Worm (Caenorhabditis elegans) whole organism, L4 larva: ENCODE results near the gene eff-1.

Source experiments
- F37D6.2 ChIP-seq: sonication (generic microtip); optimal IDR thresholded peaks from 2 replicates; lab custom pipeline; 2016; ENCODE audit warnings: mild to moderate bottlenecking, missing genetic modification characterization, missing compliant biosample characterization
- R02D3.7 ChIP-seq: fragments of 150-350 bp; sonication (generic microtip); optimal IDR thresholded peaks from 3 replicates; lab custom pipeline; 2014; ENCODE audit warnings: missing biosample characterization, missing genetic modification characterization
- T20F7.1 ChIP-seq: fragments of 200-800 bp; sonication (Bioruptor generic); optimal IDR thresholded peaks from 2 replicates; lab custom pipeline; 2018; ENCODE audit warnings: mild to moderate bottlenecking, missing genetic modification characterization, missing compliant biosample characterization
- Y5F2A.4 ChIP-seq: fragments of 200-800 bp; sonication (Bioruptor generic); optimal IDR thresholded peaks from 2 replicates; lab custom pipeline; 2018; ENCODE audit warnings: mild to moderate bottlenecking, missing genetic modification characterization, missing compliant biosample characterization
- ZK546.5 ChIP-seq, 2 experiments: sonication (generic microtip); optimal IDR thresholded peaks; 2 replicates each; lab custom pipeline; 2017; ENCODE audit warnings: missing biosample characterization in 2 of 2, missing genetic modification characterization in 2 of 2
- aha-1 ChIP-seq: fragments of 150-350 bp; peaks from one replicate; lab custom pipeline; 2014; ENCODE audit warnings: missing biosample characterization, missing genetic modification characterization
- ama-1 ChIP-seq: fragments of 150-350 bp; optimal IDR thresholded peaks from 2 replicates; lab custom pipeline; 2014; ENCODE audit warnings: inconsistent platforms, mixed read lengths
- ceh-32 ChIP-seq: sonication (generic microtip); optimal IDR thresholded peaks from 2 replicates; lab custom pipeline; 2016; ENCODE audit warnings: mild to moderate bottlenecking, missing genetic modification characterization, missing compliant biosample characterization; ENCODE audit not compliant: poor library complexity
- ceh-82 ChIP-seq: sonication (generic microtip); optimal IDR thresholded peaks from 2 replicates; lab custom pipeline; 2017; ENCODE audit warnings: missing biosample characterization, missing genetic modification characterization
- ces-1 ChIP-seq: fragments of 150-350 bp; sonication (generic microtip); optimal IDR thresholded peaks from 4 replicates; lab custom pipeline; 2014; ENCODE audit warnings: missing biosample characterization, missing genetic modification reagents, missing genetic modification characterization
- cey-2 ChIP-seq: sonication (generic microtip); optimal IDR thresholded peaks from 3 replicates; lab custom pipeline; 2017; ENCODE audit warnings: missing genetic modification characterization, mild to moderate bottlenecking, missing compliant biosample characterization, antibody characterized with exemption, borderline replicate concordance; ENCODE audit not compliant: insufficient read depth
- daf-12 ChIP-seq: fragments of 150-350 bp; optimal IDR thresholded peaks from 2 replicates; lab custom pipeline; 2014; ENCODE audit warnings: missing biosample characterization, missing genetic modification reagents, missing genetic modification characterization
- daf-19 ChIP-seq: fragments of 200-800 bp; sonication (Bioruptor generic); conservative IDR thresholded peaks from 2 replicates; pipeline ENCODE4 v1.3.6; 2022; ENCODE audit warnings: missing genetic modification characterization, missing compliant biosample characterization
- dmd-6 ChIP-seq: fragments of 200-800 bp; sonication (Bioruptor generic); IDR thresholded peaks from 2 replicates; pipeline ENCODE4 v1.3.6; 2022; ENCODE audit warnings: missing genetic modification reagents, missing genetic modification characterization, missing compliant biosample characterization
- duxl-1 ChIP-seq: sonication (generic microtip); optimal IDR thresholded peaks from 2 replicates; lab custom pipeline; 2016; ENCODE audit warnings: mild to moderate bottlenecking, missing genetic modification characterization, moderate library complexity, missing compliant biosample characterization; ENCODE audit not compliant: poor library complexity
- dve-1 ChIP-seq: sonication (generic microtip); optimal IDR thresholded peaks from 2 replicates; lab custom pipeline; 2017; ENCODE audit warnings: antibody characterized with exemption, mild to moderate bottlenecking, missing genetic modification characterization, missing compliant biosample characterization; ENCODE audit not compliant: insufficient read depth
- egl-43 ChIP-seq: fragments of 200-800 bp; sonication (Bioruptor generic); IDR thresholded peaks from 2 replicates; pipeline ENCODE4 v1.3.6; 2022; ENCODE audit warnings: missing genetic modification reagents, missing genetic modification characterization, missing compliant biosample characterization
- fkh-10 ChIP-seq: fragments of 150-350 bp; optimal IDR thresholded peaks from 2 replicates; lab custom pipeline; 2014; ENCODE audit warnings: missing biosample characterization, missing genetic modification reagents, missing genetic modification characterization
- hif-1 ChIP-seq, 2 experiments: sonication (generic microtip); optimal IDR thresholded peaks; 2 replicates each; lab custom pipeline; 2016 to 2017; ENCODE audit warnings: missing compliant biosample characterization in 2 of 2, missing genetic modification characterization in 2 of 2, missing genetic modification reagents in 2 of 2, missing genotype in 2 of 2, mild to moderate bottlenecking in 1 of 2
- hlh-30 ChIP-seq: sonication (generic microtip); optimal IDR thresholded peaks from 2 replicates; lab custom pipeline; 2017; ENCODE audit warnings: antibody characterized with exemption, mild to moderate bottlenecking, missing genetic modification characterization, missing compliant biosample characterization; ENCODE audit not compliant: insufficient read depth
- lim-7 ChIP-seq: fragments of 200-800 bp; sonication (Bioruptor generic); IDR thresholded peaks from 2 replicates; pipeline ENCODE4 v1.3.6; 2022; ENCODE audit warnings: missing genetic modification characterization, missing compliant biosample characterization
- lin-1 ChIP-seq: fragments of 200-800 bp; sonication (Bioruptor generic); IDR thresholded peaks from 2 replicates; pipeline ENCODE4 v1.3.6; 2022; ENCODE audit warnings: missing genetic modification reagents, missing genetic modification characterization, missing compliant biosample characterization
- lin-38 ChIP-seq: fragments of 200-800 bp; sonication (Bioruptor generic); IDR thresholded peaks from 2 replicates; pipeline ENCODE4 v1.3.6; 2022; ENCODE audit warnings: missing genetic modification reagents, missing genetic modification characterization, missing compliant biosample characterization
- lsy-2 ChIP-seq, 2 experiments: fragments of 150-350 bp in 1 of 2; sonication (generic microtip) in 1 of 2; optimal IDR thresholded peaks; 2 replicates each; lab custom pipeline; 2014 to 2017; ENCODE audit warnings: missing biosample characterization in 2 of 2, missing genetic modification characterization in 2 of 2
- madf-9 ChIP-seq: fragments of 200-800 bp; sonication (Bioruptor generic); conservative IDR thresholded peaks from 2 replicates; pipeline ENCODE4 v1.3.6; 2022; ENCODE audit warnings: missing genetic modification reagents, missing genetic modification characterization, missing compliant biosample characterization
- mdl-1 ChIP-seq, 2 experiments: fragments of 150-350 bp in 1 of 2; sonication (generic microtip) in 1 of 2; optimal IDR thresholded peaks; 2 replicates each; lab custom pipeline; 2014 to 2017; ENCODE audit warnings: missing biosample characterization in 2 of 2, missing genetic modification characterization in 2 of 2
- mxl-3 ChIP-seq: fragments of 200-800 bp; sonication (Bioruptor generic); optimal IDR thresholded peaks from 2 replicates; lab custom pipeline; 2018; ENCODE audit warnings: mild to moderate bottlenecking, missing genetic modification characterization, missing compliant biosample characterization
- nhr-10 ChIP-seq: fragments of 150-350 bp; optimal IDR thresholded peaks from 2 replicates; lab custom pipeline; 2014; ENCODE audit warnings: missing biosample characterization, missing genetic modification characterization
- nhr-11 ChIP-seq: fragments of 150-350 bp; optimal IDR thresholded peaks from 2 replicates; lab custom pipeline; 2014; ENCODE audit warnings: missing biosample characterization, missing genetic modification characterization
- nhr-237 ChIP-seq: sonication (generic microtip); optimal IDR thresholded peaks from 2 replicates; lab custom pipeline; 2017; ENCODE audit warnings: missing biosample characterization, missing genetic modification characterization
- nhr-25 ChIP-seq: sonication (generic microtip); optimal IDR thresholded peaks from 2 replicates; lab custom pipeline; 2017; ENCODE audit warnings: missing genetic modification characterization, mild to moderate bottlenecking, missing compliant biosample characterization, antibody characterized with exemption, moderate library complexity, borderline replicate concordance; ENCODE audit not compliant: insufficient read depth
- nhr-41 ChIP-seq: fragments of 200-800 bp; sonication (Bioruptor generic); IDR thresholded peaks from 2 replicates; pipeline ENCODE4 v1.3.6; 2022; ENCODE audit warnings: missing genetic modification reagents, missing genetic modification characterization, missing compliant biosample characterization
- nhr-6 ChIP-seq: fragments of 150-350 bp; optimal IDR thresholded peaks from 2 replicates; lab custom pipeline; 2014; ENCODE audit warnings: missing biosample characterization, missing genetic modification characterization
- nhr-76 ChIP-seq: fragments of 150-350 bp; optimal IDR thresholded peaks from 2 replicates; lab custom pipeline; 2014; ENCODE audit warnings: missing biosample characterization, missing genetic modification characterization
- nhr-77 ChIP-seq: fragments of 150-350 bp; optimal IDR thresholded peaks from 2 replicates; lab custom pipeline; 2014; ENCODE audit warnings: missing biosample characterization, missing genetic modification characterization
- pha-4 ChIP-seq, 2 experiments: fragments of 150-350 bp in 1 of 2; fragments of 200-800 bp in 1 of 2; sonication (Bioruptor generic) in 1 of 2; IDR thresholded peaks in 1 of 2; optimal IDR thresholded peaks in 1 of 2; 2 replicates each; pipeline versions ENCODE4 v1.3.6 to Lab custom; 2014 to 2022; ENCODE audit warnings: missing genetic modification characterization in 2 of 2, missing genetic modification reagents in 2 of 2, missing biosample characterization in 1 of 2, missing compliant biosample characterization in 1 of 2
- php-3 ChIP-seq: fragments of 200-800 bp; sonication (Bioruptor generic); IDR thresholded peaks from 2 replicates; pipeline ENCODE4 v1.3.6; 2022; ENCODE audit warnings: missing genetic modification reagents, missing genetic modification characterization, missing compliant biosample characterization
- pqm-1 ChIP-seq: sonication (generic microtip); optimal IDR thresholded peaks from 2 replicates; lab custom pipeline; 2017; ENCODE audit warnings: missing biosample characterization, missing genetic modification characterization
- rbr-2 ChIP-seq: sonication (generic microtip); optimal IDR thresholded peaks from 2 replicates; lab custom pipeline; 2016; ENCODE audit warnings: missing genotype, missing genetic modification characterization, missing compliant biosample characterization
- saeg-2 ChIP-seq: fragments of 200-800 bp; sonication (Bioruptor generic); IDR thresholded peaks from 2 replicates; pipeline ENCODE4 v1.3.6; 2022; ENCODE audit warnings: missing genetic modification reagents, missing genetic modification characterization, missing compliant biosample characterization
- sdz-12 ChIP-seq: fragments of 200-800 bp; sonication (Bioruptor generic); optimal IDR thresholded peaks from 2 replicates; lab custom pipeline; 2018; ENCODE audit warnings: mild to moderate bottlenecking, missing genetic modification characterization, missing compliant biosample characterization
- snpc-1.2 ChIP-seq: fragments of 200-800 bp; sonication (Bioruptor generic); IDR thresholded peaks from 2 replicates; pipeline ENCODE4 v1.3.6; 2022; ENCODE audit warnings: missing genetic modification reagents, missing genetic modification characterization, missing compliant biosample characterization
- snpc-4 ChIP-seq: fragments of 150-350 bp; optimal IDR thresholded peaks from 2 replicates; lab custom pipeline; 2014; ENCODE audit warnings: missing biosample characterization, missing genetic modification characterization
- spr-3 ChIP-seq: fragments of 200-800 bp; sonication (Bioruptor generic); optimal IDR thresholded peaks from 2 replicates; lab custom pipeline; 2018; ENCODE audit warnings: mild to moderate bottlenecking, missing genetic modification characterization, missing compliant biosample characterization
- tag-97 ChIP-seq: fragments of 200-800 bp; sonication (Bioruptor generic); IDR thresholded peaks from 2 replicates; pipeline ENCODE4 v1.3.6; 2022; ENCODE audit warnings: missing genetic modification characterization, missing compliant biosample characterization
- tra-1 ChIP-seq: fragments of 200-800 bp; sonication (Bioruptor generic); IDR thresholded peaks from 2 replicates; pipeline ENCODE4 v1.3.6; 2022; ENCODE audit warnings: missing genetic modification reagents, missing genetic modification characterization, missing compliant biosample characterization
- unc-130 ChIP-seq: sonication (generic microtip); optimal IDR thresholded peaks from 2 replicates; lab custom pipeline; 2016; ENCODE audit warnings: missing genetic modification reagents, missing genetic modification characterization, missing compliant biosample characterization
- vab-7 ChIP-seq: fragments of 200-800 bp; sonication (Bioruptor generic); IDR thresholded peaks from 2 replicates; pipeline ENCODE4 v1.3.6; 2022; ENCODE audit warnings: missing genetic modification reagents, missing genetic modification characterization, missing compliant biosample characterization
- zfp-3 ChIP-seq: fragments of 200-800 bp; sonication (Bioruptor generic); conservative IDR thresholded peaks from 2 replicates; pipeline ENCODE4 v1.3.6; 2022; ENCODE audit warnings: missing genetic modification reagents, missing genetic modification characterization, missing compliant biosample characterization
- ztf-7 ChIP-seq: fragments of 150-350 bp; optimal IDR thresholded peaks from 2 replicates; lab custom pipeline; 2014; ENCODE audit warnings: missing biosample characterization, missing genetic modification characterization

The eff-1 gene

DNA sequence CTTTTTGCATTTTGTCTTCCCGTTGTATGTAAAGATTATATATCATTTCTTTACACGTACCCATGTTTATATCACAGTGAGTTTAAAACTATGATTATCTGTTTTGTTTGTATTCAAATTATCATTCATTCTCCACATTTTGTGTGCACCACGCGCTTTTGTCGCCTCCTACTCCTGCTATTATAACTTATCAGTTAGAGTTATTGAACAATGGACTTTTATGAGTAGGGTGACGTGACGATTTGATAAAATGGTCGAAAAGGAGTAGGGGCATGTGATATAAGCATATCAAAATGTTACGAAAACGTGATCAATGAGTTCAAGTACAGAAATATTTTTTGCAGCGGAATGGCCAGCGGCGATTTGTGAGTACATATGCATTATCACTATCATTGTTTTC is 36.4 kb downstream of the eff-1 start:
- TF ChIP-seq ces-1 (GFP tag; lab: Kevin White, UChicago) (no peak), T20F7.1 (GFP tag; lab: Kevin White, UChicago) (peak; percentile 51), sdz-12 (GFP tag; lab: Kevin White, UChicago) (no peak), nhr-6 (no peak), hlh-30 (tag; lab: Kevin White, UChicago) (peak; percentile 74), ceh-32 (tag; lab: Kevin White, UChicago) (no peak), nhr-41 (GFP tag; lab: Robert Waterston, UW) (no peak; the same call in 1 of the 2 replicates), saeg-2 (GFP tag; lab: Robert Waterston, UW) (0 out of 2 replicates have a peak, but pooled peaks have one; percentile 62), hif-1 (tag; optimal IDR thresholded peaks at IDR 0.05; lab: Kevin White, UChicago) (peak in 1 of 2 experiments; percentile 83), dve-1 (tag; lab: Kevin White, UChicago) (peak; percentile 98), lin-38 (no peak), tag-97 (no peak), madf-9 (GFP tag; lab: Robert Waterston, UW) (no peak), vab-7 (GFP tag; lab: Robert Waterston, UW) (no peak), fkh-10 (GFP tag; lab: Kevin White, UChicago) (no peak), ZK546.5 (tag; optimal IDR thresholded peaks at IDR 0.05; lab: Kevin White, UChicago) (no peak), nhr-77 (tag; lab: Kevin White, UChicago) (peak; percentile 95), aha-1 (peak; percentile 71), F37D6.2 (tag; lab: Kevin White, UChicago) (no peak), daf-12 (tag; lab: Kevin White, UChicago) (no peak), duxl-1 (tag; lab: Kevin White, UChicago) (no peak), lim-7 (GFP tag; lab: Robert Waterston, UW) (no peak), R02D3.7 (tag; lab: Kevin White, UChicago) (no peak), lin-1 (GFP tag; lab: Robert Waterston, UW) (peak; percentile 87), snpc-4 (no peak), lsy-2 (tag; optimal IDR thresholded peaks at IDR 0.05; lab: Kevin White, UChicago) (peak in 1 of 2 experiments; percentile 68), nhr-11 (tag; lab: Kevin White, UChicago) (no peak), spr-3 (no peak), mdl-1 (tag; optimal IDR thresholded peaks at IDR 0.05; lab: Kevin White, UChicago) (peak in 1 of 2 experiments; percentile 85), nhr-237 (tag; lab: Kevin White, UChicago) (no peak), Y5F2A.4 (GFP tag; lab: Kevin White, UChicago) (no peak), nhr-76 (tag; lab: Kevin White, UChicago) (no peak), dmd-6 (GFP tag; lab: Robert Waterston, UW) (peak; percentile 96), egl-43 (GFP tag; lab: Robert Waterston, UW) (no peak), pha-4 (GFP tag; IDR thresholded peaks at IDR 0.05; lab: Robert Waterston, UW) (peak; percentile 41; the same call in 1 of the 2 replicates), pha-4 (tag; optimal IDR thresholded peaks at IDR 0.05; lab: Kevin White, UChicago) (no peak), ztf-7 (no peak), php-3 (peak; percentile 94), zfp-3 (GFP tag; lab: Robert Waterston, UW) (no peak), nhr-10 (tag; lab: Kevin White, UChicago) (peak; percentile 59), ama-1 (lab: Kevin White, UChicago) (no peak), nhr-25 (no peak), ceh-82 (tag; lab: Kevin White, UChicago) (no peak), mxl-3 (GFP tag; lab: Kevin White, UChicago) (peak; percentile 61), snpc-1.2 (GFP tag; lab: Robert Waterston, UW) (no peak), rbr-2 (tag; lab: Kevin White, UChicago) (no peak), tra-1 (peak; percentile 52; the same call in 1 of the 2 replicates), unc-130 (GFP tag; lab: Kevin White, UChicago) (no peak), pqm-1 (tag; lab: Kevin White, UChicago) (peak; percentile 96), daf-19 (GFP tag; lab: Robert Waterston, UW) (no peak), cey-2 (tag; lab: Kevin White, UChicago) (peak; percentile 21)
